Worm (Caenorhabditis elegans): ENCODE results near the gene C28H8.2.

The C28H8.2 gene

DNA sequence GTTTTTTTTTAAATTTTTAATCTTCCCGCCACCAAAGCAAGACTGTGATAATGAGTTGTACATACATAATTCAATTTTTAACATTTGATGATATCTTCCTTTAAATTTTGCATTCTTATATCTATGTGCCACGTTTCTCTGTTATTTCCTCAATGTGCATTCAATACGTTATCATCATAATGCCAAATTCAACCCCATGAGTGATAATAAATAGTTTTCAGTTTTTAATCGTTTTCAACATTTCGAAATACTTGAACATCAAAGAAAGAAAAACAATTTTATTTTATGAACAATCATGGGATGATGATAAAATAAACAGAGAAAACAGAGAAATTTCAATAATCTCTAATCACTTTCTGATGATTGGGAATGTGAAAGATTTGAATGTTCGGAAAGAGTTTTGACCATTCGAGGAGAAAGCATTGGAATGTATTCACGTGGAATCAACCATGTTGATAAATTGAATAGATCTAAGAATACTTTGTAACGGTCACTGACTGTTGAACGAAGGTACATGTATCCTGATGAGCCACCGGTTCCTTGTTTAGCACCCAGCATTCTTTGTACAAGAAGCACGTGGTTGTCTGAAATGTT lies 2.7 kb upstream of the C28H8.2 start (continued):
- TF ChIP-seq R02D3.7 (tag; optimal IDR thresholded peaks at IDR 0.05), result no peak
- no peak for TF ChIP-seq Y75B8A.6 (GFP tag; IDR thresholded peaks at IDR 0.05)
- TF ChIP-seq php-3 (GFP tag; IDR thresholded peaks at IDR 0.05), result peak; percentile 78

DNA sequence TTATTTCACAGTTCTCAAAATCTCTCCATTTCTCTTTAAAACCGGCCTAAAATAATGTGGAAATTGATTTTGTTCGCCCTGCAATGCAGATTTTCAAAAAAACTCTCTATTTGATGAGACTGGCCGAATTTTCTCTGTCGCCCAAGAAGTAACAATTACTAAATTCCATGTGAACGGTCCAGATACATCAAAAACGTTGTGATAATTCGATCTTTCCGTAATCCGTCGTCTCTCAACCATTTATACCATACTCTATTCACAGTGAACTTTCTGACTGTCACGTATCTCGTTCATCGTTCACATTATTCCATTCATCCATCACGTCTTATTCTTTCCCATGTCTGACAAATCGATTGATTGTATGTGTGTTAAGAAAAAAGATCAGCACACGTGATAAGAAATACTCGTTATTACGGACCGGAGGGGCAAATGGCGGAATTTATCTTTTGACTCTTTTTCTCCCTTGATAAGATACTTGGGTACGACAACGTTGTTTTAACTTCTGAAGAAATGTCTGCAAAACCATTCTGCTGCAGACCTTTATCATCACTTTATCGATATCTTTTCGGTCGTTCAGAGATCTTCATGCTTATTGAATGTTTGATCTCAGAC lies 1.1 kb downstream of the C28H8.2 start:
- no peak for TF ChIP-seq madf-5 (GFP tag; IDR thresholded peaks at IDR 0.05)
- no peak for TF ChIP-seq dmd-9 (GFP tag; IDR thresholded peaks at IDR 0.05)
- peak; percentile 62 for TF ChIP-seq hlh-30 (tag; optimal IDR thresholded peaks at IDR 0.05; ENCODE audit: insufficient read depth)
- TF ChIP-seq mdt-29 (GFP tag; IDR thresholded peaks at IDR 0.05), result no peak
- no peak for TF ChIP-seq nhr-76 (tag; optimal IDR thresholded peaks at IDR 0.05)
- TF ChIP-seq nhr-48 (tag; optimal IDR thresholded peaks at IDR 0.05), result peak; percentile 90
- TF ChIP-seq ZK337.2 (GFP tag; IDR thresholded peaks at IDR 0.05), result no peak
- no peak for TF ChIP-seq ztf-7 (tag; optimal IDR thresholded peaks at IDR 0.05)
- no peak for TF ChIP-seq ztf-11 (tag; optimal IDR thresholded peaks at IDR 0.05)
- no peak for TF ChIP-seq zip-2 (tag; optimal IDR thresholded peaks at IDR 0.05)
- no peak for TF ChIP-seq nhr-11 (tag; optimal IDR thresholded peaks at IDR 0.05)
- no peak for TF ChIP-seq mxl-2 (GFP tag; conservative IDR thresholded peaks at IDR 0.05)
- TF ChIP-seq ceh-28 (tag; optimal IDR thresholded peaks at IDR 0.05), result peak; percentile 15
- no peak for TF ChIP-seq D1046.2 (GFP tag; IDR thresholded peaks at IDR 0.05)
- no peak for TF ChIP-seq snpc-1.2 (GFP tag; IDR thresholded peaks at IDR 0.05)
- no peak for TF ChIP-seq lin-1 (GFP tag; IDR thresholded peaks at IDR 0.05)
- TF ChIP-seq lin-13 (GFP tag; optimal IDR thresholded peaks at IDR 0.05), result no peak
- no peak for TF ChIP-seq zfp-2 (tag; optimal IDR thresholded peaks at IDR 0.05)
- TF ChIP-seq lin-29 (GFP tag; IDR thresholded peaks at IDR 0.05), result no peak
- TF ChIP-seq zip-11 (GFP tag; IDR thresholded peaks at IDR 0.05), result no peak
- no peak for TF ChIP-seq ctbp-1 (GFP tag; IDR thresholded peaks at IDR 0.05)
- TF ChIP-seq F49E8.2 (tag; optimal IDR thresholded peaks at IDR 0.05; ENCODE audit: borderline replicate concordance), result no peak
- no peak for TF ChIP-seq rbr-2 (tag; optimal IDR thresholded peaks at IDR 0.05)
- peak in 1 of 2 experiments; percentile 20 for TF ChIP-seq lsy-2 (tag; optimal IDR thresholded peaks at IDR 0.05)
- TF ChIP-seq mdl-1 (tag; optimal IDR thresholded peaks at IDR 0.05), result peak in 1 of 2 experiments; percentile 36
- TF ChIP-seq spr-3 (GFP tag; optimal IDR thresholded peaks at IDR 0.05), result no peak
- TF ChIP-seq nhr-111 (GFP tag; optimal IDR thresholded peaks at IDR 0.05), result no peak
- TF ChIP-seq dmd-6 (GFP tag; IDR thresholded peaks at IDR 0.05), result peak; percentile 50
- TF ChIP-seq nhr-28 (tag; optimal IDR thresholded peaks at IDR 0.05), result peak; percentile 52
- no peak for TF ChIP-seq tra-1 (GFP tag; IDR thresholded peaks at IDR 0.05)
- TF ChIP-seq F44E2.7 (GFP tag; IDR thresholded peaks at IDR 0.05), result no peak
- TF ChIP-seq arid-1 (GFP tag; conservative IDR thresholded peaks at IDR 0.05), result no peak
- TF ChIP-seq cey-2 (tag; optimal IDR thresholded peaks at IDR 0.05; ENCODE audit: borderline replicate concordance, insufficient read depth), result peak; percentile 41
- TF ChIP-seq daf-19 (GFP tag; conservative IDR thresholded peaks at IDR 0.05), result no peak
- no peak for TF ChIP-seq hif-1 (tag; optimal IDR thresholded peaks at IDR 0.05)
- no peak for TF ChIP-seq sdz-12 (GFP tag; optimal IDR thresholded peaks at IDR 0.05)
- TF ChIP-seq saeg-2 (GFP tag; IDR thresholded peaks at IDR 0.05), result no peak
- TF ChIP-seq mxl-3 (GFP tag; optimal IDR thresholded peaks at IDR 0.05), result peak; percentile 70
- TF ChIP-seq lim-7 (GFP tag; IDR thresholded peaks at IDR 0.05), result no peak
- no peak for TF ChIP-seq lin-39 (tag; optimal IDR thresholded peaks at IDR 0.05)
- TF ChIP-seq tag-97 (GFP tag; IDR thresholded peaks at IDR 0.05), result no peak
- TF ChIP-seq T20F7.1 (GFP tag; optimal IDR thresholded peaks at IDR 0.05), result no peak
- TF ChIP-seq nhr-42 (GFP tag; IDR thresholded peaks at IDR 0.05), result no peak
- TF ChIP-seq lin-38 (GFP tag; IDR thresholded peaks at IDR 0.05), result no peak
- TF ChIP-seq R02D3.7 (tag; optimal IDR thresholded peaks at IDR 0.05), result no peak
- TF ChIP-seq vab-7 (GFP tag; IDR thresholded peaks at IDR 0.05), result no peak
